Worm (Caenorhabditis elegans) whole organism, midembryonic: ENCODE measurements around the gene ceh-19.
A peak's percentile ranks its signal among the peaks of the same experiment; 100 is the strongest.

Source experiments
- T22C8.4 ChIP-seq: fragments of 200-800 bp; sonication (Bioruptor generic); IDR thresholded peaks from 2 replicates; pipeline ENCODE4 v1.3.6; 2022; ENCODE audit warnings: missing genetic modification characterization, missing compliant biosample characterization
- cog-1 ChIP-seq: sonication (generic microtip); optimal IDR thresholded peaks from 2 replicates; lab custom pipeline; 2016; ENCODE audit warnings: missing genetic modification characterization, missing compliant biosample characterization
- flt-1 ChIP-seq: fragments of 200-800 bp; sonication (Bioruptor generic); IDR thresholded peaks from 2 replicates; pipeline ENCODE4 v1.3.6; 2022; ENCODE audit warnings: missing genetic modification characterization, missing compliant biosample characterization
- klf-2 ChIP-seq: fragments of 200-800 bp; sonication (Bioruptor generic); conservative IDR thresholded peaks from 2 replicates; pipeline ENCODE4 v1.3.6; 2022; ENCODE audit warnings: missing genetic modification reagents, missing genetic modification characterization, missing compliant biosample characterization
- med-1 ChIP-seq: sonication (generic microtip); optimal IDR thresholded peaks from 2 replicates; lab custom pipeline; 2017; ENCODE audit warnings: missing genetic modification characterization, mild to moderate bottlenecking, missing compliant biosample characterization, antibody characterized with exemption, missing genetic modification reagents; ENCODE audit not compliant: insufficient read depth
- ref-1 ChIP-seq: fragments of 200-800 bp; sonication (Bioruptor generic); conservative IDR thresholded peaks from 2 replicates; pipeline ENCODE4 v1.3.6; 2022; ENCODE audit warnings: missing genetic modification reagents, missing genetic modification characterization, missing compliant biosample characterization
- tab-1 ChIP-seq: fragments of 200-800 bp; sonication (Bioruptor generic); IDR thresholded peaks from 2 replicates; pipeline ENCODE4 v1.3.6; 2022; ENCODE audit warnings: missing genetic modification characterization, missing compliant biosample characterization
- ztf-23 ChIP-seq: fragments of 200-800 bp; sonication (Bioruptor generic); IDR thresholded peaks from 2 replicates; pipeline ENCODE4 v1.3.6; 2022; ENCODE audit warnings: missing genetic modification reagents, missing genetic modification characterization, missing compliant biosample characterization
- ztf-29 ChIP-seq: fragments of 200-800 bp; sonication (Bioruptor generic); IDR thresholded peaks from 2 replicates; pipeline ENCODE4 v1.3.6; 2022; ENCODE audit warnings: missing genetic modification reagents, missing genetic modification characterization, missing compliant biosample characterization

The ceh-19 gene

ce11 chrIV:7982024-7982576 is 26.4 kb upstream of the ceh-19 start, which contains the start of gene arf-5:
Gene arf-5 (plus strand): TSS chrIV:7982526.
- TF ChIP-seq cog-1 (tag; lab: Kevin White, UChicago), result peak; percentile 20
- no peak for TF ChIP-seq ztf-29 (GFP tag; lab: Robert Waterston, UW)
- TF ChIP-seq ztf-23 (GFP tag; lab: Robert Waterston, UW), result no peak

DNA sequence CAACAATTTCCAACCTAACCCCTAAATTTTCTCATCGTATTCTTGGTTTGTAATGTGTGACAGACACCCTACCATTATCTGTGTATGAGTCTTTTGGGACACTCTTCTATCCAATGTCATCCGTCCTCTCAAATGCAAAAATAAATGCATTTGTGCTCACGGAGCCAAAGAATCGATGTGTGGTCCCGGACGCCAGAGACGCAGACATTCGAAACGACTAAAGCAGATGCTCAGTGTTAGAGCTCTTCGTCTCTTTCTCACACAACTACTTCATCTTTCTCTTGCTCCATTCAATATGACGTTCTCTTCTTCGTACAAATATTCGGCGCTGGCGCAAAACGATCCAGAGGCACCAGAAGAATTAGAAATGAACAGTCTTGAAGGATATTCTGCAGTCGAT is 23.8 kb upstream of the ceh-19 start, which contains the start of gene unc-24:
Gene unc-24 (plus strand): TSS at position 283 of the 400 bp plus-strand sequence.
- TF ChIP-seq klf-2 (GFP tag; lab: Robert Waterston, UW) (no peak), flt-1 (GFP tag; lab: Robert Waterston, UW) (no peak), ztf-29 (GFP tag; lab: Robert Waterston, UW) (no peak), tab-1 (GFP tag; lab: Robert Waterston, UW) (no peak), med-1 (GFP tag; lab: Kevin White, UChicago) (no peak), ref-1 (no peak), ztf-23 (GFP tag; lab: Robert Waterston, UW) (no peak), cog-1 (tag; lab: Kevin White, UChicago) (no peak), T22C8.4 (no peak)

ce11 chrIV:7977452-7977940 is 21.7 kb upstream of the ceh-19 start, which contains the start of gene ora-1:
Gene ora-1 (plus strand): TSS chrIV:7977890.
- TF ChIP-seq flt-1 (GFP tag; lab: Robert Waterston, UW) (no peak), cog-1 (tag; lab: Kevin White, UChicago) (no peak), T22C8.4 (no peak), klf-2 (GFP tag; lab: Robert Waterston, UW) (no peak), tab-1 (GFP tag; lab: Robert Waterston, UW) (no peak), ref-1 (no peak), ztf-29 (GFP tag; lab: Robert Waterston, UW) (no peak), ztf-23 (GFP tag; lab: Robert Waterston, UW) (no peak), med-1 (GFP tag; lab: Kevin White, UChicago) (no peak)

DNA sequence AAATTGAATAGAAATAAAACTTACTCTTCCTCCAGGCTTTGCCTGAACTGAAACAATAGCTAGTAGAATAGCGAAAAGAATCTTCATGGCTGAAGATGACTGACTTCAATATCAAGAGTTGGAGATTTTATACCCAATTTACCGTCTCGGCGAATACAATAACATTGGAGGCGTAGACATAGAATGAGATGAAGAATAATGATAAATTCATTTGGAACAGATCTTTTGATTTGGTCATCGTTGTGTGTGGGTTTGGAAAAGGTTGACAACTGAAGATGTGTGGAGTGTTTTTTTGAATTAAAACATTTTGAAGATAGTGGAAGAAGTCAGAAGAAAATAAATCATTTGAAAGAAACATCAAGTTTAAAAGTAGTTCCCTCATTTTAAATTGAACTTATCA is 20.5 kb upstream of the ceh-19 start, which contains the start of gene F57H12.6:
Gene F57H12.6 (minus strand): TSS at position 101 of the 400 bp plus-strand sequence.
- no peak for TF ChIP-seq klf-2 (GFP tag; lab: Robert Waterston, UW)
- no peak for TF ChIP-seq ztf-29 (GFP tag; lab: Robert Waterston, UW)

DNA sequence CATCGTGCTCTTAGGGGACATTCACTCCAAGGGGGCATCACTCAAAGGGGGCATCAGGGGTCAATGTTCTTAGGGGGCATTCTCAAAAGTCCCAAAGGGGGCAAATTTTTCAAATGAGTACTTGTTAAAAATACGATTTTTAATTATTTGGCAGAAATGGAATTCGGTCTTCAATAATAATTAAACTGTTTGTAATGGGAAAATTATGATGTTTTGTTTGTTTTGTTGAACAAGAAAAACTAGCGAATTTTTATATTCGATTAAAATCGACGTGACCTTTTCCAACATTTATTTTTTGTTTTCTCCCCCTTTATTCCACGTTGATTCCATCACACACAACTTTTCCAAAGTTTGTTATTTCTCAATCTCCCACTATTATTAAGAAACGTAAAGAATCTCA is 11.3 kb upstream of the ceh-19 start, which contains the start of gene F57H12.5:
Gene F57H12.5 (plus strand): TSS at position 301 of the 400 bp plus-strand sequence.
- TF ChIP-seq tab-1 (GFP tag; lab: Robert Waterston, UW), result no peak
- TF ChIP-seq cog-1 (tag; lab: Kevin White, UChicago), result no peak
- TF ChIP-seq T22C8.4, result no peak
- no peak for TF ChIP-seq med-1 (GFP tag; lab: Kevin White, UChicago)
- no peak for TF ChIP-seq klf-2 (GFP tag; lab: Robert Waterston, UW)
- no peak for TF ChIP-seq ztf-23 (GFP tag; lab: Robert Waterston, UW)
- TF ChIP-seq ztf-29 (GFP tag; lab: Robert Waterston, UW), result no peak
- no peak for TF ChIP-seq ref-1
- no peak for TF ChIP-seq flt-1 (GFP tag; lab: Robert Waterston, UW)

- TF ChIP-seq cog-1 (tag; lab: Kevin White, UChicago), result no peak
- no peak for TF ChIP-seq tab-1 (GFP tag; lab: Robert Waterston, UW)
- TF ChIP-seq med-1 (GFP tag; lab: Kevin White, UChicago), result no peak
- TF ChIP-seq ztf-29 (GFP tag; lab: Robert Waterston, UW), result no peak
- no peak for TF ChIP-seq ztf-23 (GFP tag; lab: Robert Waterston, UW)
- no peak for TF ChIP-seq ref-1
- TF ChIP-seq flt-1 (GFP tag; lab: Robert Waterston, UW), result no peak
- no peak for TF ChIP-seq T22C8.4
- TF ChIP-seq klf-2 (GFP tag; lab: Robert Waterston, UW), result no peak
Observed at ce11 chrIV:7961889-7962342, 6.2 kb upstream of the ceh-19 start.

DNA sequence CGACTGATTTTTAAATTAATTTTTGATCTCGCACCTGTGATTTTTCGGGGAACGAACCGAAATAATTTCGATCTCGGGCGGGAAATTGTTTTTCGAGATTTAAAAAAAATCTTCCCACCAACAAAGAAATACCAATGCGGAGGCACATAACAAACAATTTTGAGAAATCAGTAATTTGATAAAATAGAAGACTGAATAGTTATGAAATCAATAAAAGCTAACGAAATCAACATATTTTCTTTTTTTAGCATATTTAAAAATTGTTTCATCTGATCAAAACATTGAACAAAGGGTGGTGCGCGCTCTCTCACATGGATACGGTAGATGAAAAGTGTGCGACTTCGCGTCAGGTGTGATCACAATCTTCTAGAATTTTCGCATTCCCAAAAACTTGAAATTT is 2.3 kb upstream of the ceh-19 start:
- no peak for TF ChIP-seq flt-1 (GFP tag; lab: Robert Waterston, UW)
- no peak for TF ChIP-seq tab-1 (GFP tag; lab: Robert Waterston, UW)
- TF ChIP-seq T22C8.4, result no peak
- TF ChIP-seq ref-1, result no peak
- TF ChIP-seq klf-2 (GFP tag; lab: Robert Waterston, UW), result no peak
- no peak for TF ChIP-seq med-1 (GFP tag; lab: Kevin White, UChicago)
- TF ChIP-seq cog-1 (tag; lab: Kevin White, UChicago), result no peak
- no peak for TF ChIP-seq ztf-29 (GFP tag; lab: Robert Waterston, UW)

DNA sequence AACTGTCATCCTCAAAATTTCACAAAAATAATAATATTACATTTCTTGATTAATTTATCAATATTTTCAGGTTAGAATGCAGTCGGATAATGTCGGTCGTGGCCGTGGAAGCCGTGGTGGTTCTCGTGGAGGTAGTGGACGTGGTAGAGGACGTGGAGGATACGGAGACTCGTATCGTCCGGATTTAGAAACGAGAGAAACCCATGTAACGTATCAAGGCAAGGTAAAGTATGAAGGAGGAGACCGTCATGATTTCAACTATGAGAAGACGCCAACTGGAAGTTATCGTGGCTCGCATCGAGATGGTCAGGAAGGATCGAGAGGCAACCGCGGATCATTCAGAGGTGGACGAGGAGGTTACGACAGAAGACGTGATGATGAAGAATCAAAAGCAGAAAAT is 1.8 kb upstream of the ceh-19 start, which contains the start of gene frpr-10:
Gene frpr-10 (plus strand): TSS at position 301 of the 400 bp plus-strand sequence.
- no peak for TF ChIP-seq med-1 (GFP tag; lab: Kevin White, UChicago)
- TF ChIP-seq tab-1 (GFP tag; lab: Robert Waterston, UW), result no peak
- TF ChIP-seq cog-1 (tag; lab: Kevin White, UChicago), result no peak
- TF ChIP-seq ztf-23 (GFP tag; lab: Robert Waterston, UW), result no peak
- TF ChIP-seq flt-1 (GFP tag; lab: Robert Waterston, UW), result no peak

ce11 chrIV:7956643-7957317 is 1.0 kb upstream of the ceh-19 start, which contains the start of gene csr-1:
Gene csr-1 (plus strand): TSS chrIV:7957267.
- TF ChIP-seq klf-2 (GFP tag; lab: Robert Waterston, UW) (no peak), flt-1 (GFP tag; lab: Robert Waterston, UW) (no peak), ref-1 (no peak), ztf-29 (GFP tag; lab: Robert Waterston, UW) (no peak), med-1 (GFP tag; lab: Kevin White, UChicago) (no peak), T22C8.4 (no peak), tab-1 (GFP tag; lab: Robert Waterston, UW) (no peak), cog-1 (tag; lab: Kevin White, UChicago) (no peak), ztf-23 (GFP tag; lab: Robert Waterston, UW) (no peak)
